Fruit fly (Drosophila melanogaster) whole organism, embryonic: ENCODE results near the gene Ctl1.

Source experiments
- Asciz ChIP-seq: fragments of 200-800 bp; sonication (Bioruptor generic); optimal IDR thresholded peaks from 2 replicates; lab custom pipeline; 2017; ENCODE audit warnings: missing biosample characterization, mild to moderate bottlenecking, missing genetic modification characterization, missing genetic modification reagents
- CG12236 ChIP-seq: fragments of 200-800 bp; sonication (Bioruptor generic); optimal IDR thresholded peaks from 2 replicates; lab custom pipeline; 2016; ENCODE audit warnings: missing biosample characterization, missing genetic modification characterization
- CG12391 ChIP-seq: fragments of 200-800 bp; sonication (Bioruptor generic); optimal IDR thresholded peaks from 3 replicates; lab custom pipeline; 2018; ENCODE audit warnings: missing biosample characterization, mild to moderate bottlenecking, missing genetic modification characterization, moderate library complexity
- CG14965 ChIP-seq: fragments of 200-800 bp; sonication (Bioruptor generic); optimal IDR thresholded peaks from 2 replicates; lab custom pipeline; 2016; ENCODE audit warnings: missing biosample characterization, missing genetic modification characterization, borderline replicate concordance
- CG15269 ChIP-seq: fragments of 200-800 bp; sonication (Bioruptor generic); optimal IDR thresholded peaks from 2 replicates; lab custom pipeline; 2018; ENCODE audit warnings: missing biosample characterization, mild to moderate bottlenecking, missing genetic modification characterization, moderate library complexity
- CG15601 ChIP-seq: fragments of 200-800 bp; sonication (Bioruptor generic); optimal IDR thresholded peaks from 3 replicates; lab custom pipeline; 2019; ENCODE audit warnings: missing biosample characterization, mild to moderate bottlenecking, missing genetic modification characterization, moderate library complexity
- CG1603 ChIP-seq: fragments of 200-800 bp; sonication (Bioruptor generic); optimal IDR thresholded peaks from 2 replicates; lab custom pipeline; 2019; ENCODE audit warnings: missing biosample characterization, mild to moderate bottlenecking, missing genetic modification characterization, moderate library complexity
- CG17385 ChIP-seq: fragments of 200-800 bp; sonication (Bioruptor generic); optimal IDR thresholded peaks from 3 replicates; lab custom pipeline; 2018; ENCODE audit warnings: missing biosample characterization, mild to moderate bottlenecking, missing genetic modification characterization
- CG18599 ChIP-seq: fragments of 200-800 bp; sonication (Bioruptor generic); optimal IDR thresholded peaks from 3 replicates; lab custom pipeline; 2017; ENCODE audit warnings: missing biosample characterization, missing genetic modification characterization, mild to moderate bottlenecking, moderate library complexity, missing genetic modification reagents
- CG4707 ChIP-seq: fragments of 200-800 bp; sonication (Bioruptor generic); optimal IDR thresholded peaks from 2 replicates; lab custom pipeline; 2018; ENCODE audit warnings: missing biosample characterization, mild to moderate bottlenecking, missing genetic modification characterization, moderate library complexity
- CG6791 ChIP-seq: fragments of 200-800 bp; sonication (Bioruptor generic); IDR thresholded peaks from 3 replicates; pipeline ENCODE4 v1.3.6; 2022; ENCODE audit warnings: missing biosample characterization, missing genetic modification characterization; ENCODE audit not compliant: partially characterized antibody
- CG8089 ChIP-seq: fragments of 200-800 bp; sonication (Bioruptor generic); optimal IDR thresholded peaks from 3 replicates; lab custom pipeline; 2016; ENCODE audit warnings: missing biosample characterization, missing genetic modification characterization
- CkIIα-i1 ChIP-seq: fragments of 200-800 bp; sonication (Bioruptor generic); IDR thresholded peaks from 2 replicates; pipeline ENCODE4 v1.3.6; 2022; ENCODE audit warnings: missing biosample characterization, missing genetic modification characterization
- CrebB ChIP-seq: fragments of 200-800 bp; sonication (Bioruptor generic); optimal IDR thresholded peaks from 3 replicates; lab custom pipeline; 2018; ENCODE audit warnings: missing biosample characterization, mild to moderate bottlenecking, missing genetic modification characterization
- Doc3 ChIP-seq: fragments of 200-800 bp; sonication (Bioruptor generic); IDR thresholded peaks from 3 replicates; pipeline ENCODE4 v1.3.6; 2022; ENCODE audit warnings: missing biosample characterization, missing genetic modification characterization; ENCODE audit not compliant: partially characterized antibody
- Drgx ChIP-seq: fragments of 200-800 bp; sonication (Bioruptor generic); IDR thresholded peaks from 2 replicates; pipeline ENCODE4 v1.3.6; 2022; ENCODE audit warnings: missing biosample characterization, missing genetic modification characterization
- Ets65A ChIP-seq: fragments of 200-800 bp; sonication (Bioruptor generic); peaks from one replicate; lab custom pipeline; 2016; ENCODE audit warnings: missing biosample characterization, missing genetic modification characterization
- Fer3 ChIP-seq: fragments of 200-800 bp; sonication (Bioruptor generic); optimal IDR thresholded peaks from 2 replicates; lab custom pipeline; 2018; ENCODE audit warnings: missing biosample characterization, mild to moderate bottlenecking, missing genetic modification characterization, moderate library complexity
- Hr3 ChIP-seq: fragments of 200-800 bp; sonication (Bioruptor generic); optimal IDR thresholded peaks from 3 replicates; lab custom pipeline; 2016; ENCODE audit warnings: missing biosample characterization, missing genetic modification characterization
- MBD-R2 ChIP-seq: fragments of 200-800 bp; sonication (Bioruptor generic); IDR thresholded peaks from 2 replicates; pipeline ENCODE4 v1.3.6; 2022; ENCODE audit warnings: missing biosample characterization, missing genetic modification characterization
- Meics ChIP-seq: fragments of 200-800 bp; sonication (Bioruptor generic); optimal IDR thresholded peaks from 2 replicates; lab custom pipeline; 2017; ENCODE audit warnings: missing biosample characterization, mild to moderate bottlenecking, missing genetic modification characterization
- NC2β ChIP-seq: fragments of 200-800 bp; sonication (Bioruptor generic); optimal IDR thresholded peaks from 2 replicates; lab custom pipeline; 2016; ENCODE audit warnings: missing biosample characterization, missing genetic modification characterization
- Rfx ChIP-seq: fragments of 200-800 bp; sonication (Bioruptor generic); IDR thresholded peaks from 2 replicates; pipeline ENCODE4 v1.3.6; 2022; ENCODE audit warnings: missing biosample characterization, missing genetic modification characterization
- Sox102F ChIP-seq: fragments of 200-800 bp; sonication (Bioruptor generic); optimal IDR thresholded peaks from 2 replicates; lab custom pipeline; 2018; ENCODE audit warnings: missing biosample characterization, mild to moderate bottlenecking, missing genetic modification characterization, moderate library complexity
- Vsx1 ChIP-seq: fragments of 200-800 bp; sonication (Bioruptor generic); optimal IDR thresholded peaks from 2 replicates; lab custom pipeline; 2017; ENCODE audit warnings: missing biosample characterization, mild to moderate bottlenecking, missing genetic modification characterization, missing genetic modification reagents
- Xrp1 ChIP-seq: fragments of 200-800 bp; sonication (Bioruptor generic); IDR thresholded peaks from 2 replicates; pipeline ENCODE4 v1.3.6; 2022; ENCODE audit warnings: missing biosample characterization, missing genetic modification characterization
- ara ChIP-seq: fragments of 200-800 bp; sonication (Bioruptor generic); IDR thresholded peaks from 2 replicates; pipeline ENCODE4 v1.3.6; 2022; ENCODE audit warnings: missing biosample characterization, missing genetic modification characterization
- bsh ChIP-seq, 2 experiments: fragments of 200-800 bp; sonication (Bioruptor generic); optimal IDR thresholded peaks; 2 replicates each; lab custom pipeline; 2017 to 2018; ENCODE audit warnings: mild to moderate bottlenecking in 2 of 2, missing biosample characterization in 2 of 2, missing genetic modification characterization in 2 of 2, moderate library complexity in 1 of 2
- chm ChIP-seq: fragments of 200-800 bp; sonication (Bioruptor generic); IDR thresholded peaks from 2 replicates; pipeline ENCODE4 v1.3.6; 2022; ENCODE audit warnings: missing biosample characterization, missing genetic modification characterization
- ci ChIP-seq: fragments of 200-800 bp; sonication (Bioruptor generic); IDR thresholded peaks from 3 replicates; pipeline ENCODE4 v1.3.6; 2022; ENCODE audit warnings: missing biosample characterization, missing genetic modification characterization
- disco-r ChIP-seq: fragments of 200-800 bp; sonication (Bioruptor generic); optimal IDR thresholded peaks from 2 replicates; lab custom pipeline; 2016; ENCODE audit warnings: missing biosample characterization, missing genetic modification characterization
- dysf ChIP-seq: fragments of 200-800 bp; sonication (Bioruptor generic); IDR thresholded peaks from 3 replicates; pipeline ENCODE4 v1.3.6; 2022; ENCODE audit warnings: missing biosample characterization, missing genetic modification characterization
- ftz-f1 ChIP-seq: fragments of 200-800 bp; sonication (Bioruptor generic); optimal IDR thresholded peaks from 2 replicates; lab custom pipeline; 2016; ENCODE audit warnings: missing biosample characterization, missing genetic modification characterization
- gem ChIP-seq: fragments of 200-800 bp; sonication (Bioruptor generic); optimal IDR thresholded peaks from 2 replicates; lab custom pipeline; 2019; ENCODE audit warnings: missing biosample characterization, mild to moderate bottlenecking, missing genetic modification characterization, moderate library complexity
- gsb-n ChIP-seq: fragments of 200-800 bp; sonication (Bioruptor generic); optimal IDR thresholded peaks from 3 replicates; lab custom pipeline; 2018; ENCODE audit warnings: missing biosample characterization, mild to moderate bottlenecking, missing genetic modification characterization
- hkb ChIP-seq, 2 experiments: fragments of 200-800 bp in 1 of 2; fragments of >200 bp in 1 of 2; sonication (Bioruptor generic) in 1 of 2; IDR thresholded peaks in 1 of 2; optimal IDR thresholded peaks in 1 of 2; 2 replicates each; pipeline versions ENCODE4 v1.3.6 to Lab custom; 2017 to 2022; ENCODE audit warnings: missing biosample characterization in 1 of 2, missing genetic modification characterization in 1 of 2
- insv ChIP-seq, 2 experiments: fragments of 200-800 bp; sonication (Bioruptor generic); optimal IDR thresholded peaks; 3 replicates each; lab custom pipeline; 2016 to 2018; ENCODE audit warnings: missing biosample characterization in 2 of 2, missing genetic modification characterization in 2 of 2
- kah ChIP-seq: fragments of 200-800 bp; sonication (Bioruptor generic); optimal IDR thresholded peaks from 2 replicates; lab custom pipeline; 2018; ENCODE audit warnings: missing biosample characterization, mild to moderate bottlenecking, missing genetic modification characterization
- lab ChIP-seq: fragments of 200-800 bp; sonication (Bioruptor generic); optimal IDR thresholded peaks from 3 replicates; lab custom pipeline; 2017; ENCODE audit warnings: missing biosample characterization, missing genetic modification characterization, mild to moderate bottlenecking, moderate library complexity, missing genetic modification reagents
- nom ChIP-seq: fragments of 200-800 bp; sonication (Bioruptor generic); optimal IDR thresholded peaks from 2 replicates; lab custom pipeline; 2017; ENCODE audit warnings: missing biosample characterization, missing genetic modification characterization, mild to moderate bottlenecking, moderate library complexity, missing genetic modification reagents
- salm ChIP-seq: fragments of 200-800 bp; sonication (Bioruptor generic); optimal IDR thresholded peaks from 2 replicates; lab custom pipeline; 2018; ENCODE audit warnings: missing biosample characterization, mild to moderate bottlenecking, missing genetic modification characterization
- sd ChIP-seq: fragments of 200-800 bp; sonication (Bioruptor generic); optimal IDR thresholded peaks from 3 replicates; lab custom pipeline; 2018; ENCODE audit warnings: missing biosample characterization, mild to moderate bottlenecking, missing genetic modification characterization, moderate library complexity
- sens ChIP-seq: fragments of 200-800 bp; sonication (Bioruptor generic); peaks from one replicate; lab custom pipeline; 2016; ENCODE audit warnings: missing biosample characterization, missing genetic modification characterization
- sisA ChIP-seq: fragments of 200-800 bp; sonication (Bioruptor generic); IDR thresholded peaks from 2 replicates; pipeline ENCODE4 v1.3.6; 2022; ENCODE audit warnings: missing biosample characterization, missing genetic modification characterization
- so ChIP-seq: fragments of 200-800 bp; sonication (Bioruptor generic); IDR thresholded peaks from 3 replicates; pipeline ENCODE4 v1.3.6; 2022; ENCODE audit warnings: missing biosample characterization, missing genetic modification characterization
- tin ChIP-seq: fragments of 200-800 bp; sonication (Bioruptor generic); optimal IDR thresholded peaks from 3 replicates; lab custom pipeline; 2016; ENCODE audit warnings: missing biosample characterization, missing genetic modification characterization
- vvl ChIP-seq: fragments of 200-800 bp; sonication (Bioruptor generic); IDR thresholded peaks from 2 replicates; pipeline ENCODE4 v1.3.6; 2022; ENCODE audit warnings: missing biosample characterization, missing genetic modification characterization

Ctl1 gene

dm6 chr3L:4302088-4302487 lies 24.3 kb downstream of the Ctl1 start (continued):
- TF ChIP-seq CkIIα-i1 = no peak
- TF ChIP-seq tin (GFP tag; lab: Kevin White, UChicago) = no peak
- TF ChIP-seq ara (GFP tag; lab: Robert Waterston, UW) = no peak
- no peak for TF ChIP-seq CG12391 (tag; lab: Kevin White, UChicago)
- peak; percentile 71 for TF ChIP-seq sens (GFP tag; lab: Kevin White, UChicago)
- peak; percentile 22 for TF ChIP-seq gsb-n (tag; lab: Kevin White, UChicago)
- TF ChIP-seq CG4707 (GFP tag; lab: Kevin White, UChicago) = no peak
- TF ChIP-seq so (GFP tag; lab: Robert Waterston, UW) = no peak
- no peak for TF ChIP-seq insv (GFP tag; optimal IDR thresholded peaks at IDR 0.05; lab: Kevin White, UChicago)
- TF ChIP-seq ftz-f1 (GFP tag; lab: Kevin White, UChicago) = no peak
- no peak for TF ChIP-seq kah (GFP tag; lab: Kevin White, UChicago)

- TF ChIP-seq lab (GFP tag; lab: Kevin White, UChicago) = no peak
- peak; percentile 11 for TF ChIP-seq CG1603 (tag; lab: Kevin White, UChicago)
- TF ChIP-seq CrebB (tag; lab: Kevin White, UChicago) = no peak
- TF ChIP-seq NC2β = no peak
- TF ChIP-seq ci (GFP tag; lab: Robert Waterston, UW) = 0 out of 3 replicates have a peak, but pooled peaks have one; percentile 8
- no peak for TF ChIP-seq Fer3 (tag; lab: Kevin White, UChicago)
- peak; percentile 0 for TF ChIP-seq Sox102F (GFP tag; lab: Kevin White, UChicago)
- TF ChIP-seq Rfx (GFP tag; lab: Robert Waterston, UW) = no peak
- no peak for TF ChIP-seq Doc3 (GFP tag; lab: Robert Waterston, UW)
- TF ChIP-seq MBD-R2 (GFP tag; lab: Robert Waterston, UW) = no peak
- TF ChIP-seq gem (tag; lab: Kevin White, UChicago) = peak; percentile 16
- TF ChIP-seq Asciz (GFP tag; lab: Kevin White, UChicago) = no peak
- no peak for TF ChIP-seq Meics
- TF ChIP-seq chm = peak; percentile 29; the same call in 1 of the 2 replicates
- TF ChIP-seq CG18599 = no peak
- peak; percentile 95 for TF ChIP-seq Drgx (GFP tag; lab: Robert Waterston, UW)
- peak; percentile 25 for TF ChIP-seq nom (GFP tag; lab: Kevin White, UChicago)
- TF ChIP-seq CG15601 (tag; lab: Kevin White, UChicago) = no peak
- TF ChIP-seq Ets65A (GFP tag; lab: Kevin White, UChicago) = peak; percentile 85
- TF ChIP-seq disco-r = no peak
- 0 out of 2 replicates have a peak, but pooled peaks have one; percentile 26 for TF ChIP-seq vvl
- no peak for TF ChIP-seq Hr3 (GFP tag; lab: Kevin White, UChicago)
- 0 out of 2 replicates have a peak, but pooled peaks have one; percentile 18 for TF ChIP-seq sisA (GFP tag; lab: Robert Waterston, UW)
- TF ChIP-seq CG12236 (GFP tag; lab: Kevin White, UChicago) = no peak
- peak; percentile 44; the same call in 1 of the 2 replicates for TF ChIP-seq Xrp1 (GFP tag; lab: Robert Waterston, UW)
- no peak for TF ChIP-seq CG17385
- TF ChIP-seq CG14965 (GFP tag; lab: Kevin White, UChicago) = no peak
- no peak for TF ChIP-seq salm (tag; lab: Kevin White, UChicago)
- TF ChIP-seq Vsx1 = no peak
- TF ChIP-seq sd (tag; lab: Kevin White, UChicago) = no peak
- TF ChIP-seq CG8089 (GFP tag; lab: Kevin White, UChicago) = no peak
- TF ChIP-seq dysf = 0 out of 3 replicates have a peak, but pooled peaks have one; percentile 21
- TF ChIP-seq hkb (optimal IDR thresholded peaks at IDR 0.05; lab: Kevin White, UChicago) = no peak
- no peak for TF ChIP-seq hkb (GFP tag; IDR thresholded peaks at IDR 0.05; lab: Robert Waterston, UW)
- no peak for TF ChIP-seq CG15269 (tag; lab: Kevin White, UChicago)
- no peak for TF ChIP-seq CG6791 (GFP tag; lab: Robert Waterston, UW)
- TF ChIP-seq bsh (GFP tag; optimal IDR thresholded peaks at IDR 0.05; lab: Kevin White, UChicago) = peak in 1 of 2 experiments; percentile 31
- TF ChIP-seq sens (GFP tag; lab: Kevin White, UChicago) = peak; percentile 85
Observed at dm6 chr3L:4304244-4304959, 26.6 kb downstream of the Ctl1 start.
